Worm (Caenorhabditis elegans) whole organism, L1 larva: Measurements from ENCODE around the gene B0546.3.

ENCODE experiments used
- F16B12.6 ChIP-seq: fragments of 150-350 bp; optimal IDR thresholded peaks from 2 replicates; lab custom pipeline; 2014; ENCODE audit warnings: missing biosample characterization, missing genetic modification characterization
- aha-1 ChIP-seq: fragments of 150-350 bp; optimal IDR thresholded peaks from 2 replicates; lab custom pipeline; 2014; ENCODE audit warnings: missing biosample characterization, missing genetic modification characterization
- aly-2 ChIP-seq: fragments of 150-350 bp; optimal IDR thresholded peaks from 2 replicates; lab custom pipeline; 2014; ENCODE audit warnings: missing biosample characterization, missing genetic modification characterization
- ceh-8 ChIP-seq: fragments of 200-800 bp; sonication (Bioruptor generic); optimal IDR thresholded peaks from 2 replicates; lab custom pipeline; 2018; ENCODE audit warnings: mild to moderate bottlenecking, missing genetic modification characterization, moderate library complexity, missing compliant biosample characterization
- ceh-82 ChIP-seq, 3 experiments: fragments of 150-350 bp in 1 of 3; sonication (generic microtip) in 2 of 3; optimal IDR thresholded peaks; 2 replicates each; lab custom pipeline; 2014 to 2017; ENCODE audit warnings: missing biosample characterization in 3 of 3, missing genetic modification characterization in 3 of 3
- ces-1 ChIP-seq: fragments of 150-350 bp; optimal IDR thresholded peaks from 2 replicates; lab custom pipeline; 2014; ENCODE audit warnings: missing biosample characterization, missing genetic modification reagents, missing genetic modification characterization
- dpl-1 ChIP-seq, 3 experiments: fragments of 150-350 bp in 2 of 3; sonication (generic microtip) in 1 of 3; optimal IDR thresholded peaks; 2 replicates each; lab custom pipeline; 2014 to 2017; ENCODE audit warnings: missing biosample characterization in 3 of 3, missing genetic modification characterization in 3 of 3, missing genetic modification reagents in 3 of 3
- dsc-1 ChIP-seq: sonication (generic microtip); optimal IDR thresholded peaks from 2 replicates; lab custom pipeline; 2016; ENCODE audit warnings: mild to moderate bottlenecking, missing genetic modification characterization, missing compliant biosample characterization
- efl-1 ChIP-seq, 4 experiments: fragments of 150-350 bp; optimal IDR thresholded peaks in 3 of 4; peaks in 1 of 4; 1 replicate in 1 of 4; 2 replicates in 3 of 4; lab custom pipeline; 2014; ENCODE audit warnings: missing biosample characterization in 2 of 4, missing genetic modification characterization in 2 of 4, missing genetic modification reagents in 2 of 4
- ets-5 ChIP-seq: fragments of 200-800 bp; sonication (Bioruptor generic); IDR thresholded peaks from 2 replicates; pipeline ENCODE4 v1.3.6; 2022; ENCODE audit warnings: missing genetic modification characterization, missing compliant biosample characterization
- fkh-4 ChIP-seq: sonication (generic microtip); optimal IDR thresholded peaks from 2 replicates; lab custom pipeline; 2016; ENCODE audit warnings: missing compliant biosample characterization, missing genetic modification characterization, borderline replicate concordance
- fkh-8 ChIP-seq: sonication (generic microtip); optimal IDR thresholded peaks from 2 replicates; lab custom pipeline; 2016; ENCODE audit warnings: mild to moderate bottlenecking, missing genetic modification characterization, missing compliant biosample characterization
- jun-1 ChIP-seq: fragments of 150-350 bp; optimal IDR thresholded peaks from 2 replicates; lab custom pipeline; 2014; ENCODE audit warnings: missing biosample characterization, missing genetic modification reagents, missing genetic modification characterization
- lin-15B ChIP-seq: fragments of 150-350 bp; sonication (generic microtip); optimal IDR thresholded peaks from 3 replicates; lab custom pipeline; 2014; ENCODE audit warnings: missing biosample characterization, missing genetic modification characterization
- lin-35 ChIP-seq, 2 experiments: fragments of 150-350 bp; optimal IDR thresholded peaks; 2 replicates each; lab custom pipeline; 2014; ENCODE audit warnings: missing biosample characterization in 2 of 2, missing genetic modification characterization in 2 of 2, missing genetic modification reagents in 2 of 2
- lsy-2 ChIP-seq, 2 experiments: fragments of 150-350 bp; optimal IDR thresholded peaks; 2 replicates each; lab custom pipeline; 2014; ENCODE audit warnings: missing biosample characterization in 2 of 2, missing genetic modification characterization in 2 of 2
- nhr-20 ChIP-seq: sonication (generic microtip); optimal IDR thresholded peaks from 2 replicates; lab custom pipeline; 2016; ENCODE audit warnings: mild to moderate bottlenecking, missing genetic modification characterization, missing compliant biosample characterization
- nhr-47 ChIP-seq: sonication (generic microtip); optimal IDR thresholded peaks from 2 replicates; lab custom pipeline; 2016; ENCODE audit warnings: mild to moderate bottlenecking, missing genetic modification characterization, moderate library complexity, missing compliant biosample characterization
- nhr-71 ChIP-seq: sonication (generic microtip); optimal IDR thresholded peaks from 2 replicates; lab custom pipeline; 2016; ENCODE audit warnings: mild to moderate bottlenecking, missing genetic modification characterization, moderate library complexity, missing compliant biosample characterization
- nhr-77 ChIP-seq: fragments of 150-350 bp; optimal IDR thresholded peaks from 2 replicates; lab custom pipeline; 2014; ENCODE audit warnings: missing biosample characterization, missing genetic modification characterization
- nhr-84 ChIP-seq: sonication (generic microtip); optimal IDR thresholded peaks from 2 replicates; lab custom pipeline; 2017; ENCODE audit warnings: missing biosample characterization, missing genetic modification characterization
- nhr-85 ChIP-seq: sonication (generic microtip); peaks from one replicate; lab custom pipeline; 2016; ENCODE audit warnings: missing genetic modification characterization, inconsistent platforms, missing compliant biosample characterization
- nhr-90 ChIP-seq: sonication (generic microtip); optimal IDR thresholded peaks from 2 replicates; lab custom pipeline; 2016; ENCODE audit warnings: mild to moderate bottlenecking, missing genetic modification characterization, missing compliant biosample characterization; ENCODE audit not compliant: poor library complexity
- rnt-1 ChIP-seq: sonication (generic microtip); optimal IDR thresholded peaks from 2 replicates; lab custom pipeline; 2016; ENCODE audit warnings: mild to moderate bottlenecking, missing genetic modification characterization, moderate library complexity, missing compliant biosample characterization
- snu-23 ChIP-seq: sonication (generic microtip); optimal IDR thresholded peaks from 2 replicates; lab custom pipeline; 2016; ENCODE audit warnings: missing genetic modification characterization, missing compliant biosample characterization
- swsn-7 ChIP-seq: sonication (generic microtip); optimal IDR thresholded peaks from 2 replicates; lab custom pipeline; 2016; ENCODE audit warnings: missing genetic modification characterization, missing compliant biosample characterization
- tbx-2 ChIP-seq: sonication (generic microtip); optimal IDR thresholded peaks from 2 replicates; lab custom pipeline; 2016; ENCODE audit warnings: missing genetic modification characterization, missing compliant biosample characterization
- unc-86 ChIP-seq: sonication (generic microtip); optimal IDR thresholded peaks from 2 replicates; lab custom pipeline; 2016; ENCODE audit warnings: missing genetic modification characterization, missing compliant biosample characterization
- xbp-1 ChIP-seq: sonication (generic microtip); optimal IDR thresholded peaks from 2 replicates; lab custom pipeline; 2016; ENCODE audit warnings: missing genetic modification characterization, missing compliant biosample characterization

B0546.3 gene

DNA sequence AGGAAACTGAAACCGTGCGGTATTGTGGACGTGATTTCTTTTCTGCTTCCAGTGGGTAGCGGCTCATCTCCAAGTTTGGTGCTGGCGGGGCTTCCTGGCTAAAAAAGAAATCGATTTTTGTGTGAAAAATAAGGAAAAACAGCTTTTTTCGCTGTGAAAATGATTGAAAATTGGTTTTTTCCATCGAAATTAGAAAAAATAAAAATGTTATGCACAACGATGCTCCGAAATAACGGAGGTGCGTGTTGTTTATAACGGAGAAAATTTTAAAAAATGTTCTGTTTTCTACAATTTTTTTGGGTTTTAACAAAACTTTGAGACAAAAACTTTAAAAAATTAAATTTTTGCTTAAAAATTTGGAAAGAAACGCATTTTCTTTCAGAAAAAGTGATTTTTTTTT lies 562 bp upstream of the B0546.3 start:
- TF ChIP-seq fkh-8 (tag; lab: Kevin White, UChicago): no peak
- TF ChIP-seq lsy-2 (tag; optimal IDR thresholded peaks at IDR 0.05; lab: Kevin White, UChicago): peak; percentile 20 to 21

DNA sequence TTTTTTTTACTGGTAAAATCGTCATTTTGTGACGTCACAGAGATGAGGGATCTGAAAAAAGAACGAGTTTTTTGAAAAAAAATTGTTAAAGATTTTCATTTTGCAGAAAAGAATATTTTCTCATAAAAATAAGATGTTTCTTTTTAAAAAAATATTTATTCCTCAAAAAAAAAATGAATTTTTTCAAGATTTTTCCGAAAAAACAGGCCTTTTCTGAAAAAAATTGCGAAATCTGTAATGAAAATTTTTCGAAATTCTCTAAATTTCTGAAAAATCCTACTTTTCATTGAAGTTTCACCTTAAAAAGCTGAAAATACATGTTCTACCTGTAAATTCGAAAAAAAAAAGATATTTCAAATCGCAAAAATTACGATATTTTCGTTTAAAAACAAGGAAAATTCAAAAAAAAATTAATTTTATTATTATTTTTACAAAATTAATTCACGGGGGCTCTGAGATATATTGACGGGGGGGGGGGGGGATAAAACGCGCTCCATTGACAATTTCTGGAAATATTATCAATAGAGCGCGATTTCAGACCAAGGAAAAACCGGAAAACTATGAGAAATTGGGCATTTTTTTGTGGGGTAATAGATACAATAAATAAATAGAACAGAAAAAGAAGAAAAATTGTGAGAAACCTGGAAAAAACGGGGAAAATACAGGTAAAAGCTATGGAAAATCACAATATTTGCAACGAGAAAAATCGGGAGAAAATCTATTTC lies 4.4 kb downstream of the B0546.3 start, which contains the start of gene otub-4:
TSS of gene otub-4 (minus strand) at position 51 of the 725 bp plus-strand sequence.
- TF ChIP-seq efl-1 (optimal IDR thresholded peaks at IDR 0.05; lab: Kevin White, UChicago): no peak
- TF ChIP-seq efl-1 (GFP tag; optimal IDR thresholded peaks at IDR 0.05 in 1 of 2; lab: Kevin White, UChicago): peak in 1 of 2 experiments; percentile 46
- no peak for TF ChIP-seq nhr-84 (tag; lab: Kevin White, UChicago)

DNA sequence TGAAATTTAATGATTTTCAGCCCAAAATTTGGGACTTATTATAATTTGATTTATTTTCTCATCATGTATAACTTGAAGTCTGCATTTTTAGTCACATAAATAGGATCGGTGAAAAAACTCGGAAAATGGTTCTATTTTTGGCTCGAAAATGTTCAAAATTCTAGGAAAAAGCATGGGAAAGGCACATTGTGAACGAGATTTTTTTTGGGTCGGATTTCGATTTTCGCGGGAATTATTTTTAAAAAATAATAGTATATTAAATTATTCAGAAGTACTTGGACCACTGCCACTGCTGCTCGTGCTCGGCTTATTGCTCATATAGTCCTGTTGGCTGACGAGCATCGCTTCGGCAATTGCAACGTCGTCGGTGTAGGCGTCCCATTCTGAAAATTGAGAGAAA lies 9.3 kb downstream of the B0546.3 start:
- TF ChIP-seq rnt-1 (tag; lab: Kevin White, UChicago) (no peak), nhr-71 (tag; lab: Kevin White, UChicago) (peak; percentile 19), aha-1 (no peak), unc-86 (no peak), xbp-1 (tag; lab: Kevin White, UChicago) (no peak), aly-2 (tag; lab: Kevin White, UChicago) (no peak), efl-1 (optimal IDR thresholded peaks at IDR 0.05; lab: Kevin White, UChicago) (no peak), efl-1 (GFP tag; optimal IDR thresholded peaks at IDR 0.05 in 1 of 2; lab: Kevin White, UChicago) (peak in 1 of 2 experiments; percentile 89), dsc-1 (tag; lab: Kevin White, UChicago) (no peak), ces-1 (GFP tag; lab: Kevin White, UChicago) (no peak), nhr-90 (tag; lab: Kevin White, UChicago) (peak; percentile 19)
- TF ChIP-seq, all 84 proteins: peak for 3

DNA sequence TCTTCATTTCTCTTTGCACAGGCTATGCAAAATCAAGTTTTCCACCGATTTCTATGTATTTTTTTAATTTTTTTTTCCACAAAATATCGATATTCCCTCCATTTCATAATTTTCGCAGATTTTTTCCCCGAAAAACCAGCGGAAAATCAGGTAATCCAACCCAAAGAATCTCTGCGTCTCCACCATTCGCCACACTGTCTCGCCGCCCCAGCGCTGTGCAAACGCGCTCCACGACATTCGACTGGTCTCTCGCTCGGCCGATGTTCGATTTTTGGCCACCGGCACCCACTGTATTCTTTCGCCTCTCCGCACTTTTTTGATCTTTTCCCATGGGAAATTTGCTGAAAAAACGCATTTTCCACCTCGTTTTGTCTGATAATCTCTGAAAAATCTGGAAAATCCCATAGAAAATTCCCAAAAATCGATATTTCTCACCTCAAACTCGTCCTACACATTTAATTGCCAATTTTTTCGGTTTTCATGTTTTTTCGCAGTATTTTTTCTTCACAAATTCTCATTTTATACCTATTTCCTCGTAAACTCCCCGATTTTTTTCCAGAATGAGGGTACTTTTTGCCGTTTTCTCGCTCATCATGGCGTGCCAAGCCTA lies 13.9 kb downstream of the B0546.3 start, which contains the start of gene vha-19:
TSS of gene vha-19 (plus strand) at position 560 of the 610 bp plus-strand sequence.
- TF ChIP-seq lsy-2 (tag; optimal IDR thresholded peaks at IDR 0.05; lab: Kevin White, UChicago) (peak; percentile 7 to 48), nhr-77 (tag; lab: Kevin White, UChicago) (peak; percentile 18), nhr-20 (tag; lab: Kevin White, UChicago) (peak; percentile 33), fkh-4 (tag; lab: Kevin White, UChicago) (no peak), tbx-2 (tag; lab: Kevin White, UChicago) (peak; percentile 6), nhr-71 (tag; lab: Kevin White, UChicago) (peak; percentile 44), lin-15B (tag; lab: Kevin White, UChicago) (peak; percentile 36), ceh-8 (GFP tag; lab: Kevin White, UChicago) (no peak), xbp-1 (tag; lab: Kevin White, UChicago) (peak; percentile 25), nhr-90 (tag; lab: Kevin White, UChicago) (no peak), nhr-47 (peak; percentile 9), jun-1 (tag; lab: Kevin White, UChicago) (no peak), F16B12.6 (tag; lab: Kevin White, UChicago) (peak; percentile 27), lin-35 (GFP tag; optimal IDR thresholded peaks at IDR 0.05; lab: Kevin White, UChicago) (peak; percentile 44 to 61), ceh-82 (tag; optimal IDR thresholded peaks at IDR 0.05; lab: Kevin White, UChicago) (peak in 1 of 3 experiments; percentile 43), ets-5 (GFP tag; lab: Robert Waterston, UW) (no peak), dpl-1 (GFP tag; optimal IDR thresholded peaks at IDR 0.05; lab: Kevin White, UChicago) (peak in 2 of 3 experiments; percentile 37 to 46), fkh-8 (tag; lab: Kevin White, UChicago) (peak; percentile 1), efl-1 (optimal IDR thresholded peaks at IDR 0.05; lab: Kevin White, UChicago) (peak; percentile 45 to 64), efl-1 (GFP tag; optimal IDR thresholded peaks at IDR 0.05 in 1 of 2; lab: Kevin White, UChicago) (peak; percentile 43 to 75), ces-1 (GFP tag; lab: Kevin White, UChicago) (no peak), swsn-7 (tag; lab: Kevin White, UChicago) (peak; percentile 23), snu-23 (peak; percentile 65), nhr-85 (tag; lab: Kevin White, UChicago) (peak; percentile 30)
- TF ChIP-seq, all 84 proteins: peak for 17
